Fruit fly (Drosophila melanogaster): ENCODE data around the gene CG42367.

CG42367 gene

dm6 chr2L:9921401-9921800 is 9.0 kb upstream of the CG42367 start, which contains the start of gene CG4592 (continued):
- peak; percentile 86 for TF ChIP-seq esn (GFP tag; optimal IDR thresholded peaks at IDR 0.05)
- TF ChIP-seq Blimp-1 (GFP tag; optimal IDR thresholded peaks at IDR 0.05), result peak; percentile 36
- peak; percentile 84 for TF ChIP-seq CG6163 (GFP tag; IDR thresholded peaks at IDR 0.05)
- TF ChIP-seq CG6276 (GFP tag; optimal IDR thresholded peaks at IDR 0.05), result peak; percentile 60
- peak; percentile 74 for TF ChIP-seq Sox14 (GFP tag; optimal IDR thresholded peaks at IDR 0.05)
- TF ChIP-seq dsx (GFP tag; optimal IDR thresholded peaks at IDR 0.05; ENCODE audit: poor library complexity, severe bottlenecking), result peak; percentile 63
- TF ChIP-seq Smox (GFP tag; optimal IDR thresholded peaks at IDR 0.05), result peak; percentile 81
- TF ChIP-seq Sox102F (GFP tag; optimal IDR thresholded peaks at IDR 0.05), result peak; percentile 82
- peak; percentile 76 for TF ChIP-seq topi (GFP tag; optimal IDR thresholded peaks at IDR 0.05)
- TF ChIP-seq Met (GFP tag; optimal IDR thresholded peaks at IDR 0.05), result peak; percentile 82
- TF ChIP-seq CG11762 (GFP tag; optimal IDR thresholded peaks at IDR 0.05; ENCODE audit: insufficient read depth), result peak; percentile 29
- peak; percentile 82 for TF ChIP-seq vri (GFP tag; optimal IDR thresholded peaks at IDR 0.05)
- peak; percentile 77 for TF ChIP-seq achi (GFP tag; optimal IDR thresholded peaks at IDR 0.05)
- TF ChIP-seq salr (GFP tag; optimal IDR thresholded peaks at IDR 0.05), result peak in 1 of 2 experiments; percentile 68
- TF ChIP-seq Ets96B (tag; optimal IDR thresholded peaks at IDR 0.05), result no peak
- peak; percentile 72 for TF ChIP-seq CG3032 (tag; optimal IDR thresholded peaks at IDR 0.05)
- TF ChIP-seq net (GFP tag; optimal IDR thresholded peaks at IDR 0.05), result peak; percentile 77
- peak; percentile 69 for TF ChIP-seq CG6792 (GFP tag; optimal IDR thresholded peaks at IDR 0.05)
- peak; percentile 75 for TF ChIP-seq lz (GFP tag; optimal IDR thresholded peaks at IDR 0.05)
- TF ChIP-seq svp (GFP tag), result peak; percentile 84
- TF ChIP-seq CG10669 (GFP tag; optimal IDR thresholded peaks at IDR 0.05), result no peak
- peak; percentile 69 for TF ChIP-seq cyc (GFP tag; optimal IDR thresholded peaks at IDR 0.05)
- peak; percentile 13; the same call in 1 of the 2 replicates for TF ChIP-seq CG11294 (GFP tag; IDR thresholded peaks at IDR 0.05)
- peak; percentile 31; the same call in 1 of the 2 replicates for TF ChIP-seq Gug (GFP tag; IDR thresholded peaks at IDR 0.05)
- TF ChIP-seq CG15336 (GFP tag; IDR thresholded peaks at IDR 0.05), result peak; percentile 83
- TF ChIP-seq pdm3 (GFP tag; optimal IDR thresholded peaks at IDR 0.05), result no peak
- TF ChIP-seq fkh (GFP tag; optimal IDR thresholded peaks at IDR 0.05), result peak; percentile 97
- peak; percentile 70 for TF ChIP-seq CG8632 (GFP tag; optimal IDR thresholded peaks at IDR 0.05)
- peak; percentile 43 for TF ChIP-seq fd59A (GFP tag; optimal IDR thresholded peaks at IDR 0.05)
- peak; percentile 75 for TF ChIP-seq CG32006 (GFP tag; optimal IDR thresholded peaks at IDR 0.05)
- TF ChIP-seq eg (GFP tag; IDR thresholded peaks at IDR 0.05), result peak; percentile 85
- TF ChIP-seq CG34406 (GFP tag; optimal IDR thresholded peaks at IDR 0.05), result peak; percentile 72
- TF ChIP-seq CG10631 (GFP tag; optimal IDR thresholded peaks at IDR 0.05), result peak; percentile 53
- TF ChIP-seq CG3919 (GFP tag; optimal IDR thresholded peaks at IDR 0.05), result peak; percentile 82

dm6 chr2L:9924765-9925164 is 5.6 kb upstream of the CG42367 start, which contains the start of the genes TbCMF46 and CG42366:
TSS of gene TbCMF46 (minus strand) at chr2L:9924865.
TSS of gene CG42366 (plus strand) at chr2L:9925161.
- no peak for TF ChIP-seq Eip75B (GFP tag; optimal IDR thresholded peaks at IDR 0.05)
- TF ChIP-seq Eip78C (GFP tag), result no peak
- no peak for TF ChIP-seq CG8632 (GFP tag; optimal IDR thresholded peaks at IDR 0.05)
- TF ChIP-seq Gug (GFP tag; IDR thresholded peaks at IDR 0.05), result no peak

- TF ChIP-seq lz (GFP tag; optimal IDR thresholded peaks at IDR 0.05) (no peak), CG31627 (GFP tag; optimal IDR thresholded peaks at IDR 0.05) (no peak), CG6854 (GFP tag; optimal IDR thresholded peaks at IDR 0.05) (no peak), Sox15 (GFP tag; optimal IDR thresholded peaks at IDR 0.05) (no peak), CG15336 (GFP tag; IDR thresholded peaks at IDR 0.05) (no peak), CG9139 (GFP tag; optimal IDR thresholded peaks at IDR 0.05) (no peak), vri (GFP tag; optimal IDR thresholded peaks at IDR 0.05) (no peak), CG1621 (tag; optimal IDR thresholded peaks at IDR 0.05) (no peak), Ets21C (GFP tag; optimal IDR thresholded peaks at IDR 0.05) (no peak)
These were observed 2.7 kb downstream of the CG42367 start, which contains the start of gene Cpr30F for dm6 chr2L:9933063-9933462. TSS of gene Cpr30F (minus strand) at chr2L:9933163.
